Worm (Caenorhabditis elegans) whole organism, late embryonic: ENCODE data around the gene slc-17.4.

Experiments used
- C08G9.2 ChIP-seq: sonication (generic microtip); optimal IDR thresholded peaks from 2 replicates; lab custom pipeline; 2016; ENCODE audit warnings: mild to moderate bottlenecking, missing genetic modification characterization, moderate library complexity, missing compliant biosample characterization
- C38D4.7 ChIP-seq: fragments of 200-800 bp; sonication (Bioruptor generic); optimal IDR thresholded peaks from 2 replicates; lab custom pipeline; 2018; ENCODE audit warnings: mild to moderate bottlenecking, missing genetic modification characterization, moderate library complexity, missing compliant biosample characterization
- F13H6.1 ChIP-seq: sonication (generic microtip); optimal IDR thresholded peaks from 2 replicates; lab custom pipeline; 2016; ENCODE audit warnings: missing genetic modification characterization, missing compliant biosample characterization
- K09A11.1 ChIP-seq: sonication (generic microtip); optimal IDR thresholded peaks from 2 replicates; lab custom pipeline; 2017; ENCODE audit warnings: antibody characterized with exemption, mild to moderate bottlenecking, missing genetic modification characterization, missing compliant biosample characterization; ENCODE audit not compliant: insufficient read depth
- T23F11.4 ChIP-seq: fragments of 200-800 bp; sonication (Bioruptor generic); optimal IDR thresholded peaks from 2 replicates; lab custom pipeline; 2018; ENCODE audit warnings: mild to moderate bottlenecking, missing genetic modification characterization, missing compliant biosample characterization
- ahr-1 ChIP-seq: sonication (generic microtip); optimal IDR thresholded peaks from 2 replicates; lab custom pipeline; 2016; ENCODE audit warnings: missing genetic modification characterization, missing compliant biosample characterization
- ceh-18 ChIP-seq: sonication (generic microtip); optimal IDR thresholded peaks from 2 replicates; lab custom pipeline; 2016; ENCODE audit warnings: missing genetic modification characterization, missing compliant biosample characterization
- ceh-22 ChIP-seq: sonication (generic microtip); optimal IDR thresholded peaks from 2 replicates; lab custom pipeline; 2017; ENCODE audit warnings: missing biosample characterization, missing genetic modification characterization
- ceh-30 ChIP-seq: fragments of 150-350 bp; optimal IDR thresholded peaks from 2 replicates; lab custom pipeline; 2014; ENCODE audit warnings: missing biosample characterization, missing genetic modification characterization
- ceh-45 ChIP-seq: fragments of 200-800 bp; sonication (Bioruptor generic); IDR thresholded peaks from 2 replicates; pipeline ENCODE4 v1.3.6; 2022; ENCODE audit warnings: missing genetic modification reagents, missing genetic modification characterization, missing compliant biosample characterization
- ceh-48 ChIP-seq: sonication (generic microtip); optimal IDR thresholded peaks from 2 replicates; lab custom pipeline; 2016; ENCODE audit warnings: missing genetic modification characterization, inconsistent platforms, missing compliant biosample characterization
- ceh-6 ChIP-seq: fragments of 200-800 bp; sonication (Bioruptor generic); optimal IDR thresholded peaks from 2 replicates; lab custom pipeline; 2018; ENCODE audit warnings: mild to moderate bottlenecking, missing genetic modification characterization, missing compliant biosample characterization
- ets-4 ChIP-seq: sonication (generic microtip); optimal IDR thresholded peaks from 2 replicates; lab custom pipeline; 2016; ENCODE audit warnings: missing genetic modification characterization, missing compliant biosample characterization
- eyg-1 ChIP-seq: sonication (generic microtip); optimal IDR thresholded peaks from 2 replicates; lab custom pipeline; 2016; ENCODE audit warnings: missing genotype, missing genetic modification characterization, missing compliant biosample characterization
- fax-1 ChIP-seq: sonication (generic microtip); optimal IDR thresholded peaks from 2 replicates; lab custom pipeline; 2016; ENCODE audit warnings: missing genotype, missing genetic modification characterization, missing compliant biosample characterization
- fkh-10 ChIP-seq: fragments of 150-350 bp; optimal IDR thresholded peaks from 2 replicates; lab custom pipeline; 2014; ENCODE audit warnings: missing biosample characterization, missing genetic modification reagents, missing genetic modification characterization
- fkh-6 ChIP-seq: sonication (generic microtip); optimal IDR thresholded peaks from 2 replicates; lab custom pipeline; 2016; ENCODE audit warnings: missing genetic modification characterization, missing compliant biosample characterization
- hlh-13 ChIP-seq: fragments of 200-800 bp; sonication (Bioruptor generic); optimal IDR thresholded peaks from 2 replicates; lab custom pipeline; 2018; ENCODE audit warnings: mild to moderate bottlenecking, missing genetic modification characterization, missing compliant biosample characterization
- hlh-30 ChIP-seq: sonication (generic microtip); optimal IDR thresholded peaks from 2 replicates; lab custom pipeline; 2017; ENCODE audit warnings: antibody characterized with exemption, missing genetic modification characterization, missing compliant biosample characterization; ENCODE audit not compliant: insufficient read depth
- hlh-6 ChIP-seq: sonication (generic microtip); optimal IDR thresholded peaks from 2 replicates; lab custom pipeline; 2016; ENCODE audit warnings: missing genotype, missing genetic modification characterization, missing compliant biosample characterization
- hlh-8 ChIP-seq: sonication (generic microtip); optimal IDR thresholded peaks from 2 replicates; lab custom pipeline; 2016; ENCODE audit warnings: missing genotype, missing genetic modification characterization, missing compliant biosample characterization
- mec-3 ChIP-seq: sonication (generic microtip); optimal IDR thresholded peaks from 2 replicates; lab custom pipeline; 2016; ENCODE audit warnings: borderline replicate concordance, missing genetic modification characterization, missing compliant biosample characterization
- nhr-11 ChIP-seq: fragments of 150-350 bp; optimal IDR thresholded peaks from 2 replicates; lab custom pipeline; 2014; ENCODE audit warnings: missing biosample characterization, missing genetic modification characterization
- npax-4 ChIP-seq: sonication (generic microtip); optimal IDR thresholded peaks from 2 replicates; lab custom pipeline; 2016; ENCODE audit warnings: missing genetic modification characterization, missing compliant biosample characterization
- pag-3 ChIP-seq: sonication (generic microtip); optimal IDR thresholded peaks from 2 replicates; lab custom pipeline; 2016; ENCODE audit warnings: missing compliant biosample characterization, missing genetic modification characterization, borderline replicate concordance
- pat-9 ChIP-seq: fragments of 200-800 bp; sonication (Bioruptor generic); optimal IDR thresholded peaks from 2 replicates; lab custom pipeline; 2018; ENCODE audit warnings: mild to moderate bottlenecking, missing genetic modification characterization, moderate library complexity, missing compliant biosample characterization
- pax-1 ChIP-seq: fragments of 150-350 bp; optimal IDR thresholded peaks from 2 replicates; lab custom pipeline; 2014; ENCODE audit warnings: missing biosample characterization, missing genetic modification characterization
- pha-2 ChIP-seq: sonication (generic microtip); optimal IDR thresholded peaks from 2 replicates; lab custom pipeline; 2017; ENCODE audit warnings: mild to moderate bottlenecking, missing genetic modification characterization, missing compliant biosample characterization
- pha-4 ChIP-seq: fragments of 150-350 bp; optimal IDR thresholded peaks from 2 replicates; lab custom pipeline; 2018; ENCODE audit warnings: missing biosample characterization, missing genetic modification reagents, missing genetic modification characterization
- pros-1 ChIP-seq: fragments of 150-350 bp; optimal IDR thresholded peaks from 2 replicates; lab custom pipeline; 2014; ENCODE audit warnings: missing biosample characterization, missing genetic modification reagents, missing genetic modification characterization
- rnt-1 ChIP-seq: sonication (generic microtip); optimal IDR thresholded peaks from 2 replicates; lab custom pipeline; 2016; ENCODE audit warnings: missing genetic modification characterization, missing compliant biosample characterization
- sdc-2 ChIP-seq: sonication (generic microtip); optimal IDR thresholded peaks from 2 replicates; lab custom pipeline; 2016; ENCODE audit warnings: missing genotype, missing genetic modification characterization, missing compliant biosample characterization
- sox-2 ChIP-seq: fragments of 200-800 bp; sonication (Bioruptor generic); IDR thresholded peaks from 2 replicates; pipeline ENCODE4 v1.3.6; 2022; ENCODE audit warnings: missing genetic modification reagents, missing genetic modification characterization, missing compliant biosample characterization
- sox-4 ChIP-seq: sonication (generic microtip); optimal IDR thresholded peaks from 2 replicates; lab custom pipeline; 2017; ENCODE audit warnings: mild to moderate bottlenecking, missing genetic modification characterization, inconsistent platforms, missing compliant biosample characterization
- tbx-7 ChIP-seq: sonication (generic microtip); optimal IDR thresholded peaks from 2 replicates; lab custom pipeline; 2016; ENCODE audit warnings: missing genotype, missing genetic modification characterization, missing compliant biosample characterization
- ttx-3 ChIP-seq: sonication (generic microtip); optimal IDR thresholded peaks from 2 replicates; lab custom pipeline; 2016; ENCODE audit warnings: missing genetic modification reagents, missing genetic modification characterization, missing compliant biosample characterization
- unc-3 ChIP-seq, 2 experiments: fragments of 200-800 bp in 1 of 2; sonication (Bioruptor generic) in 1 of 2; sonication (generic microtip) in 1 of 2; conservative IDR thresholded peaks in 1 of 2; optimal IDR thresholded peaks in 1 of 2; 2 replicates each; pipeline versions ENCODE4 v1.3.6 to Lab custom; 2016 to 2022; ENCODE audit warnings: missing compliant biosample characterization in 2 of 2, missing genetic modification characterization in 2 of 2, missing genetic modification reagents in 1 of 2
- unc-42 ChIP-seq: sonication (generic microtip); optimal IDR thresholded peaks from 2 replicates; lab custom pipeline; 2016; ENCODE audit warnings: missing genotype, missing genetic modification characterization, missing compliant biosample characterization
- unc-55 ChIP-seq: sonication (generic microtip); optimal IDR thresholded peaks from 2 replicates; lab custom pipeline; 2017; ENCODE audit warnings: missing biosample characterization, missing genetic modification reagents, missing genetic modification characterization
- unc-86 ChIP-seq: sonication (generic microtip); optimal IDR thresholded peaks from 2 replicates; lab custom pipeline; 2016; ENCODE audit warnings: missing genetic modification characterization, missing compliant biosample characterization
- zip-5 ChIP-seq: sonication (generic microtip); optimal IDR thresholded peaks from 2 replicates; lab custom pipeline; 2016; ENCODE audit warnings: missing genetic modification characterization, missing compliant biosample characterization
- ztf-16 ChIP-seq: sonication (generic microtip); optimal IDR thresholded peaks from 2 replicates; lab custom pipeline; 2017; ENCODE audit warnings: missing genetic modification characterization, missing compliant biosample characterization

The slc-17.4 gene

ce11 chrIV:17268069-17268468 is 23.5 kb downstream of the slc-17.4 start:
- TF ChIP-seq pag-3 (tag; lab: Kevin White, UChicago): no peak
- no peak for TF ChIP-seq ceh-22
- TF ChIP-seq ttx-3 (tag; lab: Kevin White, UChicago): no peak
- no peak for TF ChIP-seq unc-86 (tag; lab: Kevin White, UChicago)
- no peak for TF ChIP-seq ceh-30 (tag; lab: Kevin White, UChicago)
- no peak for TF ChIP-seq nhr-11 (tag; lab: Kevin White, UChicago)
- TF ChIP-seq unc-42 (tag; lab: Kevin White, UChicago): no peak
- TF ChIP-seq C38D4.7: no peak
- TF ChIP-seq ceh-6 (GFP tag; lab: Kevin White, UChicago): no peak
- no peak for TF ChIP-seq F13H6.1 (tag; lab: Kevin White, UChicago)
- TF ChIP-seq sdc-2 (tag; lab: Kevin White, UChicago): no peak
- no peak for TF ChIP-seq ztf-16 (tag; lab: Kevin White, UChicago)
- no peak for TF ChIP-seq rnt-1 (tag; lab: Kevin White, UChicago)

ce11 chrIV:17267304-17267891 is 24.1 kb downstream of the slc-17.4 start:
- TF ChIP-seq nhr-11 (tag; lab: Kevin White, UChicago) (no peak), unc-42 (tag; lab: Kevin White, UChicago) (peak; percentile 8)
- TF ChIP-seq, all 69 proteins: peak for 1

ce11 chrIV:17265716-17266115 is 25.8 kb downstream of the slc-17.4 start:
- TF ChIP-seq fax-1 (no peak), sdc-2 (tag; lab: Kevin White, UChicago) (no peak), eyg-1 (no peak), hlh-13 (GFP tag; lab: Kevin White, UChicago) (no peak), rnt-1 (tag; lab: Kevin White, UChicago) (no peak), npax-4 (tag; lab: Kevin White, UChicago) (no peak), hlh-6 (tag; lab: Kevin White, UChicago) (no peak)
- TF ChIP-seq, all 69 proteins: peak for 0

ce11 chrIV:17265279-17265678 is 26.3 kb downstream of the slc-17.4 start, which contains the start of gene str-187:
Gene str-187 (plus strand): TSS chrIV:17265579.
- no peak for TF ChIP-seq pros-1 (tag; lab: Kevin White, UChicago)
- TF ChIP-seq fkh-6 (tag; lab: Kevin White, UChicago): no peak
- TF ChIP-seq C08G9.2 (tag; lab: Kevin White, UChicago): no peak
- no peak for TF ChIP-seq pha-2 (tag; lab: Kevin White, UChicago)
- no peak for TF ChIP-seq fkh-10 (GFP tag; lab: Kevin White, UChicago)
- no peak for TF ChIP-seq pag-3 (tag; lab: Kevin White, UChicago)
- no peak for TF ChIP-seq sox-4 (tag; lab: Kevin White, UChicago)
- no peak for TF ChIP-seq K09A11.1 (tag; lab: Kevin White, UChicago)
- no peak for TF ChIP-seq hlh-30
- TF ChIP-seq ttx-3 (tag; lab: Kevin White, UChicago): no peak
- TF ChIP-seq ceh-48 (tag; lab: Kevin White, UChicago): no peak
- TF ChIP-seq T23F11.4 (GFP tag; lab: Kevin White, UChicago): no peak
- TF ChIP-seq unc-55: no peak
- TF ChIP-seq zip-5 (tag; lab: Kevin White, UChicago): no peak
- no peak for TF ChIP-seq ahr-1 (tag; lab: Kevin White, UChicago)
- no peak for TF ChIP-seq ceh-6 (GFP tag; lab: Kevin White, UChicago)
- no peak for TF ChIP-seq hlh-13 (GFP tag; lab: Kevin White, UChicago)
- TF ChIP-seq, all 69 proteins: peak for 0

ce11 chrIV:17264714-17265113 is 26.8 kb downstream of the slc-17.4 start, which contains the start of gene F26D10.13:
Gene F26D10.13 (minus strand): TSS chrIV:17264814.
- TF ChIP-seq pat-9: no peak
- TF ChIP-seq ceh-30 (tag; lab: Kevin White, UChicago): no peak
- no peak for TF ChIP-seq ceh-18 (tag; lab: Kevin White, UChicago)
- TF ChIP-seq T23F11.4 (GFP tag; lab: Kevin White, UChicago): no peak
- no peak for TF ChIP-seq ceh-6 (GFP tag; lab: Kevin White, UChicago)
- TF ChIP-seq hlh-8: no peak
- no peak for TF ChIP-seq ahr-1 (tag; lab: Kevin White, UChicago)
- TF ChIP-seq C38D4.7: no peak
- no peak for TF ChIP-seq pha-2 (tag; lab: Kevin White, UChicago)
- no peak for TF ChIP-seq pha-4 (tag; lab: Kevin White, UChicago)
- TF ChIP-seq tbx-7 (tag; lab: Kevin White, UChicago): no peak
- TF ChIP-seq unc-3 (GFP tag; conservative IDR thresholded peaks at IDR 0.05; lab: Robert Waterston, UW): no peak
- TF ChIP-seq unc-3 (tag; optimal IDR thresholded peaks at IDR 0.05; lab: Kevin White, UChicago): no peak
- TF ChIP-seq sdc-2 (tag; lab: Kevin White, UChicago): no peak
- TF ChIP-seq ttx-3 (tag; lab: Kevin White, UChicago): no peak
- TF ChIP-seq pax-1 (tag; lab: Kevin White, UChicago): no peak
- TF ChIP-seq ceh-45 (GFP tag; lab: Robert Waterston, UW): no peak
- TF ChIP-seq unc-55: no peak
- no peak for TF ChIP-seq ets-4
- no peak for TF ChIP-seq sox-2 (GFP tag; lab: Robert Waterston, UW)
- no peak for TF ChIP-seq mec-3 (tag; lab: Kevin White, UChicago)
